Worm (Caenorhabditis elegans): Measurements from ENCODE around the gene F01F1.15.

DNA sequence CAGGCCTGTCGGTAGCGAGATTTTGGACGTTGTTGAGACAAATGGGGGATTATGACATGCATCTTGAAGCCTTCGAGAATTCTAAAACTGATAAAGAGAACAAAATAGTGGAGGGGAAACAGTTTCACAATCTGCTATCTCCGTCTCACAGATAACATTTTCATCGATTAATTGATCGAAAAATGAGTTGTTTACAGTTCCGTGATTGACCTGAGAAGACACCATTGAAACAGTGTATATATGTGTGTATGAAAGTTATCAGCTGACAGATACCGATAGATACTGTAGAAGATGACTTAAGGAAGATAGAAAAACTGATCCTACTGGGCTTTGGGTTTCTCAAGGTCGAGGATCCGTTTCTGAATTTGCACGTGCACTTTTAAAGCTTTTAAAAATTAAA, 30.2 kb downstream of the F01F1.15 start:
- TF ChIP-seq aly-1 (tag; optimal IDR thresholded peaks at IDR 0.05) (no peak), ceh-13 (GFP tag; optimal IDR thresholded peaks at IDR 0.05) (no peak), sea-1 (GFP tag; conservative IDR thresholded peaks at IDR 0.05) (no peak), ama-1 (optimal IDR thresholded peaks at IDR 0.05) (no peak), tbx-11 (GFP tag; IDR thresholded peaks at IDR 0.05) (no peak), pes-1 (GFP tag; IDR thresholded peaks at IDR 0.05) (no peak), scrt-1 (GFP tag; IDR thresholded peaks at IDR 0.05) (no peak)
